Worm (Caenorhabditis elegans) whole organism, L4 larva: ENCODE data around the gene gst-35.

Experiments
- F26F4.8 ChIP-seq: fragments of 200-800 bp; sonication (Bioruptor generic); conservative IDR thresholded peaks from 2 replicates; pipeline ENCODE4 v1.3.6; 2022; ENCODE audit warnings: missing genetic modification characterization, missing compliant biosample characterization
- R02D3.7 ChIP-seq: fragments of 150-350 bp; sonication (generic microtip); optimal IDR thresholded peaks from 3 replicates; lab custom pipeline; 2014; ENCODE audit warnings: missing biosample characterization, missing genetic modification characterization
- Y48G9A.11 ChIP-seq: fragments of 200-800 bp; sonication (Bioruptor generic); IDR thresholded peaks from 2 replicates; pipeline ENCODE4 v1.3.6; 2022; ENCODE audit warnings: missing genetic modification reagents, missing genetic modification characterization, missing compliant biosample characterization
- Y5F2A.4 ChIP-seq: fragments of 200-800 bp; sonication (Bioruptor generic); optimal IDR thresholded peaks from 2 replicates; lab custom pipeline; 2018; ENCODE audit warnings: mild to moderate bottlenecking, missing genetic modification characterization, missing compliant biosample characterization
- aha-1 ChIP-seq: fragments of 150-350 bp; peaks from one replicate; lab custom pipeline; 2014; ENCODE audit warnings: missing biosample characterization, missing genetic modification characterization
- attf-4 ChIP-seq: sonication (generic microtip); optimal IDR thresholded peaks from 3 replicates; lab custom pipeline; 2017; ENCODE audit warnings: missing biosample characterization, missing genetic modification characterization
- ceh-28 ChIP-seq: fragments of 150-350 bp; optimal IDR thresholded peaks from 2 replicates; lab custom pipeline; 2014; ENCODE audit warnings: missing biosample characterization, missing genetic modification reagents, missing genetic modification characterization
- daf-16 ChIP-seq, 3 experiments: sonication (generic microtip); optimal IDR thresholded peaks; 2 replicates each; lab custom pipeline; 2016 to 2017; ENCODE audit warnings: missing genetic modification characterization in 3 of 3, missing genetic modification reagents in 3 of 3, mild to moderate bottlenecking in 2 of 3, missing compliant biosample characterization in 2 of 3, missing biosample characterization in 1 of 3, moderate library complexity in 1 of 3
- dmd-6 ChIP-seq: fragments of 200-800 bp; sonication (Bioruptor generic); IDR thresholded peaks from 2 replicates; pipeline ENCODE4 v1.3.6; 2022; ENCODE audit warnings: missing genetic modification reagents, missing genetic modification characterization, missing compliant biosample characterization
- dpl-1 ChIP-seq: fragments of 150-350 bp; optimal IDR thresholded peaks from 2 replicates; lab custom pipeline; 2014; ENCODE audit warnings: missing biosample characterization, missing genetic modification reagents, missing genetic modification characterization
- dve-1 ChIP-seq: sonication (generic microtip); optimal IDR thresholded peaks from 2 replicates; lab custom pipeline; 2017; ENCODE audit warnings: antibody characterized with exemption, mild to moderate bottlenecking, missing genetic modification characterization, missing compliant biosample characterization; ENCODE audit not compliant: insufficient read depth
- egl-43 ChIP-seq: fragments of 200-800 bp; sonication (Bioruptor generic); IDR thresholded peaks from 2 replicates; pipeline ENCODE4 v1.3.6; 2022; ENCODE audit warnings: missing genetic modification reagents, missing genetic modification characterization, missing compliant biosample characterization
- gei-8 ChIP-seq: fragments of 200-800 bp; sonication (Bioruptor generic); optimal IDR thresholded peaks from 2 replicates; lab custom pipeline; 2018; ENCODE audit warnings: mild to moderate bottlenecking, missing genetic modification characterization, missing compliant biosample characterization
- hif-1 ChIP-seq, 2 experiments: sonication (generic microtip); optimal IDR thresholded peaks; 2 replicates each; lab custom pipeline; 2016 to 2017; ENCODE audit warnings: missing compliant biosample characterization in 2 of 2, missing genetic modification characterization in 2 of 2, missing genetic modification reagents in 2 of 2, missing genotype in 2 of 2, mild to moderate bottlenecking in 1 of 2
- hlh-11 ChIP-seq: fragments of 200-800 bp; sonication (Bioruptor generic); optimal IDR thresholded peaks from 2 replicates; lab custom pipeline; 2018; ENCODE audit warnings: mild to moderate bottlenecking, missing genetic modification characterization, missing compliant biosample characterization
- hlh-30 ChIP-seq: sonication (generic microtip); optimal IDR thresholded peaks from 2 replicates; lab custom pipeline; 2017; ENCODE audit warnings: antibody characterized with exemption, mild to moderate bottlenecking, missing genetic modification characterization, missing compliant biosample characterization; ENCODE audit not compliant: insufficient read depth
- lin-38 ChIP-seq: fragments of 200-800 bp; sonication (Bioruptor generic); IDR thresholded peaks from 2 replicates; pipeline ENCODE4 v1.3.6; 2022; ENCODE audit warnings: missing genetic modification reagents, missing genetic modification characterization, missing compliant biosample characterization
- lsy-2 ChIP-seq, 2 experiments: fragments of 150-350 bp in 1 of 2; sonication (generic microtip) in 1 of 2; optimal IDR thresholded peaks; 2 replicates each; lab custom pipeline; 2014 to 2017; ENCODE audit warnings: missing biosample characterization in 2 of 2, missing genetic modification characterization in 2 of 2
- madf-5 ChIP-seq, 2 experiments: fragments of 200-800 bp; sonication (Bioruptor generic); IDR thresholded peaks; 2 replicates each; pipeline ENCODE4 v1.3.6; 2022; ENCODE audit warnings: missing compliant biosample characterization in 2 of 2, missing genetic modification characterization in 2 of 2
- mes-2 ChIP-seq: sonication (generic microtip); optimal IDR thresholded peaks from 2 replicates; lab custom pipeline; 2016; ENCODE audit warnings: missing genotype, mild to moderate bottlenecking, missing genetic modification characterization, missing compliant biosample characterization; ENCODE audit not compliant: poor library complexity, severe bottlenecking
- nhr-237 ChIP-seq: sonication (generic microtip); optimal IDR thresholded peaks from 2 replicates; lab custom pipeline; 2017; ENCODE audit warnings: missing biosample characterization, missing genetic modification characterization
- nhr-28 ChIP-seq: fragments of 150-350 bp; optimal IDR thresholded peaks from 2 replicates; lab custom pipeline; 2014; ENCODE audit warnings: missing biosample characterization, missing genetic modification characterization
- nhr-41 ChIP-seq: fragments of 200-800 bp; sonication (Bioruptor generic); IDR thresholded peaks from 2 replicates; pipeline ENCODE4 v1.3.6; 2022; ENCODE audit warnings: missing genetic modification reagents, missing genetic modification characterization, missing compliant biosample characterization
- nhr-42 ChIP-seq: fragments of 200-800 bp; sonication (Bioruptor generic); IDR thresholded peaks from 2 replicates; pipeline ENCODE4 v1.3.6; 2022; ENCODE audit warnings: missing genetic modification characterization, missing compliant biosample characterization
- nhr-77 ChIP-seq: fragments of 150-350 bp; optimal IDR thresholded peaks from 2 replicates; lab custom pipeline; 2014; ENCODE audit warnings: missing biosample characterization, missing genetic modification characterization
- pha-4 ChIP-seq, 2 experiments: fragments of 150-350 bp in 1 of 2; fragments of 200-800 bp in 1 of 2; sonication (Bioruptor generic) in 1 of 2; IDR thresholded peaks in 1 of 2; optimal IDR thresholded peaks in 1 of 2; 2 replicates each; pipeline versions ENCODE4 v1.3.6 to Lab custom; 2014 to 2022; ENCODE audit warnings: missing genetic modification characterization in 2 of 2, missing genetic modification reagents in 2 of 2, missing biosample characterization in 1 of 2, missing compliant biosample characterization in 1 of 2
- pqm-1 ChIP-seq: sonication (generic microtip); optimal IDR thresholded peaks from 2 replicates; lab custom pipeline; 2017; ENCODE audit warnings: missing biosample characterization, missing genetic modification characterization
- snpc-4 ChIP-seq: fragments of 150-350 bp; optimal IDR thresholded peaks from 2 replicates; lab custom pipeline; 2014; ENCODE audit warnings: missing biosample characterization, missing genetic modification characterization
- spr-1 ChIP-seq: sonication (generic microtip); optimal IDR thresholded peaks from 2 replicates; lab custom pipeline; 2016; ENCODE audit warnings: mild to moderate bottlenecking, missing genetic modification characterization, missing compliant biosample characterization
- tag-97 ChIP-seq: fragments of 200-800 bp; sonication (Bioruptor generic); IDR thresholded peaks from 2 replicates; pipeline ENCODE4 v1.3.6; 2022; ENCODE audit warnings: missing genetic modification characterization, missing compliant biosample characterization
- tra-1 ChIP-seq: fragments of 200-800 bp; sonication (Bioruptor generic); IDR thresholded peaks from 2 replicates; pipeline ENCODE4 v1.3.6; 2022; ENCODE audit warnings: missing genetic modification reagents, missing genetic modification characterization, missing compliant biosample characterization
- vab-7 ChIP-seq: fragments of 200-800 bp; sonication (Bioruptor generic); IDR thresholded peaks from 2 replicates; pipeline ENCODE4 v1.3.6; 2022; ENCODE audit warnings: missing genetic modification reagents, missing genetic modification characterization, missing compliant biosample characterization
- zip-11 ChIP-seq: fragments of 200-800 bp; sonication (Bioruptor generic); IDR thresholded peaks from 2 replicates; pipeline ENCODE4 v1.3.6; 2022; ENCODE audit warnings: missing genetic modification characterization, missing compliant biosample characterization
- ztf-11 ChIP-seq: fragments of 150-350 bp; optimal IDR thresholded peaks from 2 replicates; lab custom pipeline; 2014; ENCODE audit warnings: missing biosample characterization, missing genetic modification characterization
- ztf-7 ChIP-seq: fragments of 150-350 bp; optimal IDR thresholded peaks from 2 replicates; lab custom pipeline; 2014; ENCODE audit warnings: missing biosample characterization, missing genetic modification characterization

The gst-35 gene

DNA sequence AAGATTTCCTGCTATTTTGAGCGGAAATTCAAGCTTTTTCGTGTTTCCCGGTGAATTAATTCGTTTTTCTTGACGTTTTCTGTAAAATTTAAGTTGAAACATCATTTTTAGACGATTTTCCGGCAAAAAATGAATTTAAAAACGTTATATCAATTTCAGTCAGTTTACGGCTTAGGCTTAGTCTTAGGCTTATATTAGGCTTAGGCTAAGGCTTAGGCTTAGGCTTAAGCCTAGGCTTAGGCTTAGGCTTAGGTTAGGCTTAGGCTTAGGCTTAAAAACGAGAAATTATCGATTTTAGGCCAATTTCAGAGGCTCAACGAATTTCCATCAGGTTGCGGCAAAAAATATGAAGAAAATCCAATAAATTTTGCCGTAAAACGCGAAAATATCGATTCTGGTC, 23.7 kb upstream of the gst-35 start:
- TF ChIP-seq ceh-28 (tag; lab: Kevin White, UChicago): no peak
- TF ChIP-seq, all 104 proteins: peak for 0

DNA sequence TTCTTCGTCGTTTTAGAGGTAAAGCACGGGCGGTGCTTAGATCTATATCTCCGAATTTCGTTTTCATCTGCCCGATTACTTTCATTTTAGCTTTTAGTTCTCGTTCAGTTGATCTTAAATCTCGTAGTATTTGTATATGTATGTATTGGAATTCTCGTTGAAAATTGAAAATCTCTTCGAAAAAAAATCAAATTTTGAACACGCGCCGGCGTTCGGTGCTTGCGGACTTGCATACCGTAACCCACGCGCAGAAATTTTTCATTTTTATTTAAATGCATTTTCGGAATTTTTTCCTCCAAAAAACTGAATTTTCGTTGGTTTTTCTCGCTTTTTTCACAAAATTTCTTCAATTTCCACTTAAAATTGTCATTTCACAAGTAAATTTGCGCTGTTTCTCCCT, 23.0 kb upstream of the gst-35 start:
- TF ChIP-seq nhr-77 (tag; lab: Kevin White, UChicago): peak; percentile 3
- peak; percentile 17; the same call in 1 of the 2 replicates for TF ChIP-seq lin-38 (GFP tag; lab: Robert Waterston, UW)
- TF ChIP-seq gei-8 (GFP tag; lab: Kevin White, UChicago): no peak
- TF ChIP-seq ztf-7 (tag; lab: Kevin White, UChicago): no peak
- no peak for TF ChIP-seq Y48G9A.11
- TF ChIP-seq pha-4 (GFP tag; IDR thresholded peaks at IDR 0.05; lab: Robert Waterston, UW): no peak
- no peak for TF ChIP-seq pha-4 (tag; optimal IDR thresholded peaks at IDR 0.05; lab: Kevin White, UChicago)
- TF ChIP-seq Y5F2A.4 (GFP tag; lab: Kevin White, UChicago): no peak
- no peak for TF ChIP-seq mes-2 (tag; lab: Kevin White, UChicago)
- TF ChIP-seq lsy-2 (tag; optimal IDR thresholded peaks at IDR 0.05; lab: Kevin White, UChicago): peak in 1 of 2 experiments; percentile 89
- no peak for TF ChIP-seq spr-1
- no peak for TF ChIP-seq egl-43
- TF ChIP-seq aha-1 (tag; lab: Kevin White, UChicago): peak; percentile 88
- TF ChIP-seq F26F4.8 (GFP tag; lab: Robert Waterston, UW): no peak
- no peak for TF ChIP-seq madf-5 (GFP tag; IDR thresholded peaks at IDR 0.05; lab: Robert Waterston, UW)
- no peak for TF ChIP-seq tag-97 (GFP tag; lab: Robert Waterston, UW)
- TF ChIP-seq dpl-1 (GFP tag; lab: Kevin White, UChicago): peak; percentile 55

DNA sequence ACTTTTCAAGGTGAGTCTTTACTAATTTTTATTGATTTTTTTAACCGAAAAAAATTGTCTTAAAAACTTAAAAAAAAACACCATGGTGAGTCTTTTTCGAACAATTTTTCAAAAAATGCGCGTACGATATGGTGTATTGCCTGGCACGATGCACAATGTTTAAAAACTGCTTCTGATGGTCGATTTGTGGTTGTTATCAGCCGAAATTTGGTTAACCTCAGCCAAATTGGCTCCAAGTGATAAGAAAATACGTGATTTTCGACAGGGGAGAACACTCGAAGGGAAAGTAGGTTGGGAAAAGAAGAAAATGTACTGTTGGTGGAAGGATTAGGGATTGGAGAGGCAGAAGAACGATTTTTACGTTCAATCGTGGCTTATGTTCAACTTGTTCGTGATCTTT, 22.4 kb upstream of the gst-35 start:
- peak; percentile 48 for TF ChIP-seq hlh-11 (tag; lab: Kevin White, UChicago)
- peak; percentile 8 for TF ChIP-seq hlh-30 (tag; lab: Kevin White, UChicago)
- TF ChIP-seq ztf-11 (tag; lab: Kevin White, UChicago): no peak
- TF ChIP-seq nhr-237 (tag; lab: Kevin White, UChicago): no peak
- TF ChIP-seq tra-1 (GFP tag; lab: Robert Waterston, UW): 0 out of 2 replicates have a peak, but pooled peaks have one; percentile 24
- no peak for TF ChIP-seq Y5F2A.4 (GFP tag; lab: Kevin White, UChicago)
- TF ChIP-seq daf-16 (GFP tag; optimal IDR thresholded peaks at IDR 0.05; lab: Kevin White, UChicago): no peak
- peak; percentile 53 for TF ChIP-seq daf-16 (tag; optimal IDR thresholded peaks at IDR 0.05; lab: Kevin White, UChicago)
- TF ChIP-seq hif-1 (tag; optimal IDR thresholded peaks at IDR 0.05; lab: Kevin White, UChicago): peak in 1 of 2 experiments; percentile 74
- peak; percentile 33 for TF ChIP-seq aha-1 (tag; lab: Kevin White, UChicago)
- no peak for TF ChIP-seq vab-7 (GFP tag; lab: Robert Waterston, UW)
- TF ChIP-seq dve-1 (tag; lab: Kevin White, UChicago): peak; percentile 34
- TF ChIP-seq dmd-6 (GFP tag; lab: Robert Waterston, UW): peak; percentile 21; the same call in 1 of the 2 replicates
- peak; percentile 47 for TF ChIP-seq pqm-1 (tag; lab: Kevin White, UChicago)

DNA sequence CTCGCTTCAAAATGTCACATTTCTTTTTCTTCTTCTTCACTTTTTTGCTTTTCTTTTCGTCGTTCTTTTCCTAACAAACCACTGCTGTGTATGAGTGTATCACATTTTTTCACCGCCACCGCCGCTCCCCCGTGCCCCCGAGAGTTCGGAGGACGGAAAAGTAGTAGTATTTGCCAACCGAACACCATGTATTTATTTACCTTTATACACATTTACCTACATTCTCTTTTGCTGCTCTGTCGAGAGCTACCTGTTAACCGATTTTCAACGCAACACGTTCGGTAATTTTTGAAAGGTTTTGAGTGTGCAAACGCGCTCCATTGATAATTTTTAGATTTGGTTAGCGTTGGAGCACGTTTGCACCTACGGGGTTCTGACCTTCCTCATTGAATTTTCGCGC, 21.0 kb upstream of the gst-35 start:
- TF ChIP-seq ceh-28 (tag; lab: Kevin White, UChicago): no peak
- TF ChIP-seq nhr-28 (tag; lab: Kevin White, UChicago): no peak
- no peak for TF ChIP-seq R02D3.7 (tag; lab: Kevin White, UChicago)
- TF ChIP-seq lin-38 (GFP tag; lab: Robert Waterston, UW): peak; percentile 57
- TF ChIP-seq nhr-41: no peak
- TF ChIP-seq aha-1 (tag; lab: Kevin White, UChicago): peak; percentile 3
- peak; percentile 41 for TF ChIP-seq hlh-30 (tag; lab: Kevin White, UChicago)
- no peak for TF ChIP-seq attf-4 (tag; lab: Kevin White, UChicago)
- no peak for TF ChIP-seq zip-11 (GFP tag; lab: Robert Waterston, UW)
- TF ChIP-seq tra-1 (GFP tag; lab: Robert Waterston, UW): 0 out of 2 replicates have a peak, but pooled peaks have one; percentile 17
- 0 out of 2 replicates have a peak, but pooled peaks have one; percentile 45 for TF ChIP-seq nhr-42
- no peak for TF ChIP-seq snpc-4
